Fruit fly (Drosophila melanogaster): Measurements from ENCODE around the gene CG9932.

DNA sequence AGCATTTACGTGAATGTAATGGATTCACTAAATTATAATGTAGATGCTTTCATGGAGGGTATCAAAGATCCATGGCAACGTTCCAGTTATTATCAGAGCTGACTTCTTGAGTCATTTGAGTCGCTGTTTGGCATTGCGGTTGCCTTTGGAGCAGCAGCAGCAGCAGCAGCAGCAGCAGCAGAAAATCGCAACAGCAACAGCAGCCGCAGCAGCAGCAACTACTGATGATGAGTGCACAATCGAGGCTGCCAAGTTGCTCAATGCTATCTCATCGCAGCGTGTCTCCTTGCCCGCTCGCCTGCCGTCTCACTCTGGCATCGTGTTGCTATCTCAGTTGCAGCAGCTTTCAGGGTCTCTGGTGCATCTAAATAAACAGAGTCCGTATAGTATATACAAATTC, 17.5 kb downstream of the CG9932 start:
- TF ChIP-seq h (GFP tag; optimal IDR thresholded peaks at IDR 0.05) (no peak), Hr83 (GFP tag; optimal IDR thresholded peaks at IDR 0.05; ENCODE audit: poor library complexity, severe bottlenecking) (no peak), dmrt93B (GFP tag; optimal IDR thresholded peaks at IDR 0.05) (no peak), usp (GFP tag; optimal IDR thresholded peaks at IDR 0.05) (no peak), brk (GFP tag; optimal IDR thresholded peaks at IDR 0.05) (no peak), CG32264 (GFP tag; optimal IDR thresholded peaks at IDR 0.05) (no peak), pan (optimal IDR thresholded peaks at IDR 0.05) (no peak), Hnf4 (GFP tag; optimal IDR thresholded peaks at IDR 0.05) (no peak), Dfd (GFP tag; optimal IDR thresholded peaks at IDR 0.05) (peak; percentile 63)
